Worm (Caenorhabditis elegans): ENCODE results near the gene Y45G12B.2.
A peak's percentile ranks its signal among the peaks of the same experiment; 100 is the strongest.

- TF ChIP-seq cog-1 (tag; optimal IDR thresholded peaks at IDR 0.05), result no peak
- 0 out of 2 replicates have a peak, but pooled peaks have one; percentile 25 for TF ChIP-seq klf-2 (GFP tag; conservative IDR thresholded peaks at IDR 0.05)
- TF ChIP-seq tab-1 (GFP tag; IDR thresholded peaks at IDR 0.05), result peak; percentile 86
- TF ChIP-seq flt-1 (GFP tag; IDR thresholded peaks at IDR 0.05), result peak; percentile 86
- TF ChIP-seq T22C8.4 (GFP tag; IDR thresholded peaks at IDR 0.05), result no peak
- TF ChIP-seq ztf-23 (GFP tag; IDR thresholded peaks at IDR 0.05), result peak; percentile 85
- no peak for TF ChIP-seq ztf-29 (GFP tag; IDR thresholded peaks at IDR 0.05)
- peak; percentile 45 for TF ChIP-seq med-1 (GFP tag; optimal IDR thresholded peaks at IDR 0.05; ENCODE audit: insufficient read depth)
- peak; percentile 67 for TF ChIP-seq ref-1 (GFP tag; conservative IDR thresholded peaks at IDR 0.05)
These were observed 20.8 kb upstream of the Y45G12B.2 start for ce11 chrV:2673807-2674206.

All from whole organism, midembryonic.